Worm (Caenorhabditis elegans): ENCODE results near the gene F32E10.5.

- no peak for TF ChIP-seq ref-1 (GFP tag; conservative IDR thresholded peaks at IDR 0.05)
- no peak for TF ChIP-seq ztf-29 (GFP tag; IDR thresholded peaks at IDR 0.05)
- TF ChIP-seq ztf-23 (GFP tag; IDR thresholded peaks at IDR 0.05): no peak
- TF ChIP-seq klf-2 (GFP tag; conservative IDR thresholded peaks at IDR 0.05): no peak
- no peak for TF ChIP-seq T22C8.4 (GFP tag; IDR thresholded peaks at IDR 0.05)
- TF ChIP-seq cog-1 (tag; optimal IDR thresholded peaks at IDR 0.05): no peak
- TF ChIP-seq flt-1 (GFP tag; IDR thresholded peaks at IDR 0.05): no peak
- no peak for TF ChIP-seq tab-1 (GFP tag; IDR thresholded peaks at IDR 0.05)
These were observed 47.7 kb downstream of the F32E10.5 start for ce11 chrIV:7530226-7531070.

Data from whole organism, midembryonic.